Worm (Caenorhabditis elegans): ENCODE results near the gene inos-1.

DNA sequence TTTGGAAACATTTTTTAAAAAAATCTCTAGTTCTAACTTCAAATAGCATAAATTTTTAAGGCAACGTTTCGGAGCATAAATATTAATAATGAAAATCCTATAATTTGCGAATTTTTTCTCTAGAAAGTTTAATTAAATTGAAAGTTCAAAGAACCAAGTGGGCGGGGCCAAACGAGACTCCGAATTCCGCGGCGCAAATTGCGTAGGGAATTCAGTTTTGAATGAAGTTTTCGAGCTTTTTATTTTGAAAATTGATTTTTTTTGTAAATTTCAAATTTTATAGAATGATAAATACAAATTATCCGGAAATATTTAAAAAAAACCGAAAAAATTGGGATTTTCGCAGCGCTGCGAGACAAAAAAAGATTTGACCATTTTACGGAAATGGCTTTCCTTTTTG is 20.7 kb upstream of the inos-1 start:
- no peak for TF ChIP-seq lin-15B (tag; optimal IDR thresholded peaks at IDR 0.05)
- no peak for TF ChIP-seq snpc-4 (tag; optimal IDR thresholded peaks at IDR 0.05)
- TF ChIP-seq ztf-11 (tag; optimal IDR thresholded peaks at IDR 0.05): no peak

Measured in whole organism, L4 larva.